Worm (Caenorhabditis elegans) whole organism, L1 larva: ENCODE data around the gene C02B10.4.

Source experiments
- fkh-10 ChIP-seq: sonication (generic microtip); optimal IDR thresholded peaks from 2 replicates; lab custom pipeline; 2017; ENCODE audit warnings: missing biosample characterization, missing genetic modification reagents, missing genetic modification characterization
- isw-1 ChIP-seq: fragments of 200-800 bp; sonication (Bioruptor generic); IDR thresholded peaks from 2 replicates; pipeline ENCODE4 v1.3.6; 2022; ENCODE audit warnings: missing genetic modification characterization, missing compliant biosample characterization
- nhr-20 ChIP-seq: sonication (generic microtip); optimal IDR thresholded peaks from 2 replicates; lab custom pipeline; 2016; ENCODE audit warnings: mild to moderate bottlenecking, missing genetic modification characterization, missing compliant biosample characterization
- nhr-28 ChIP-seq: fragments of 150-350 bp; optimal IDR thresholded peaks from 2 replicates; lab custom pipeline; 2014; ENCODE audit warnings: missing biosample characterization, missing genetic modification characterization
- nhr-77 ChIP-seq: fragments of 150-350 bp; optimal IDR thresholded peaks from 2 replicates; lab custom pipeline; 2014; ENCODE audit warnings: missing biosample characterization, missing genetic modification characterization
- unc-62 ChIP-seq: fragments of 150-350 bp; optimal IDR thresholded peaks from 2 replicates; lab custom pipeline; 2014; ENCODE audit warnings: missing biosample characterization, missing genetic modification reagents, missing genetic modification characterization
- ztf-11 ChIP-seq, 2 experiments: sonication (generic microtip); optimal IDR thresholded peaks; 2 replicates each; lab custom pipeline; 2016 to 2017; ENCODE audit warnings: missing genetic modification characterization in 2 of 2, missing biosample characterization in 1 of 2, missing compliant biosample characterization in 1 of 2

- TF ChIP-seq nhr-20 (tag; lab: Kevin White, UChicago) = no peak
- no peak for TF ChIP-seq nhr-28 (tag; lab: Kevin White, UChicago)
- TF ChIP-seq isw-1 (GFP tag; lab: Robert Waterston, UW) = no peak
- TF ChIP-seq nhr-77 (tag; lab: Kevin White, UChicago) = no peak
- peak; percentile 26 for TF ChIP-seq fkh-10 (GFP tag; lab: Kevin White, UChicago)
- no peak for TF ChIP-seq ztf-11 (tag; optimal IDR thresholded peaks at IDR 0.05; lab: Kevin White, UChicago)
- TF ChIP-seq unc-62 (GFP tag; lab: Kevin White, UChicago) = no peak
These were observed 8.8 kb downstream of the C02B10.4 start for ce11 chrIV:5100145-5100544.
